Worm (Caenorhabditis elegans) whole organism, mixed stage, embryonic: ENCODE measurements around the gene math-49.
"Not testable (repeated sequence)": the region's sequence is repeated elsewhere in the genome, so short reads cannot be mapped to it uniquely, and the experiment has no call there.

ENCODE experiments used
- M03D4.4 ChIP-seq: sonication (generic microtip); optimal IDR thresholded peaks from 2 replicates; lab custom pipeline; 2017; ENCODE audit warnings: mild to moderate bottlenecking, missing genetic modification characterization, missing compliant biosample characterization
- bed-3 ChIP-seq: fragments of 200-800 bp; sonication (Bioruptor generic); optimal IDR thresholded peaks from 3 replicates; lab custom pipeline; 2018; ENCODE audit warnings: mild to moderate bottlenecking, missing genetic modification characterization, moderate library complexity, missing compliant biosample characterization
- blmp-1 ChIP-seq: fragments of 150-350 bp; optimal IDR thresholded peaks from 2 replicates; lab custom pipeline; 2014; ENCODE audit warnings: missing biosample characterization, missing genetic modification characterization
- ceh-39 ChIP-seq: fragments of 150-350 bp; optimal IDR thresholded peaks from 2 replicates; lab custom pipeline; 2014; ENCODE audit warnings: missing biosample characterization, missing genetic modification characterization
- ceh-43 ChIP-seq: fragments of 200-800 bp; sonication (Bioruptor generic); optimal IDR thresholded peaks from 2 replicates; lab custom pipeline; 2018; ENCODE audit warnings: mild to moderate bottlenecking, missing genetic modification characterization, moderate library complexity, missing compliant biosample characterization
- ceh-83 ChIP-seq: fragments of 200-800 bp; sonication (Bioruptor generic); optimal IDR thresholded peaks from 2 replicates; lab custom pipeline; 2018; ENCODE audit warnings: mild to moderate bottlenecking, missing genetic modification characterization, missing compliant biosample characterization
- ces-1 ChIP-seq: fragments of 150-350 bp; optimal IDR thresholded peaks from 2 replicates; lab custom pipeline; 2014; ENCODE audit warnings: missing biosample characterization, missing genetic modification reagents, missing genetic modification characterization
- cnd-1 ChIP-seq: fragments of 200-800 bp; sonication (Bioruptor generic); optimal IDR thresholded peaks from 2 replicates; lab custom pipeline; 2018; ENCODE audit warnings: mild to moderate bottlenecking, missing genetic modification characterization, missing compliant biosample characterization
- drap-1 ChIP-seq: fragments of 200-800 bp; sonication (Bioruptor generic); optimal IDR thresholded peaks from 3 replicates; lab custom pipeline; 2018; ENCODE audit warnings: mild to moderate bottlenecking, missing genetic modification characterization, missing compliant biosample characterization
- elt-1 ChIP-seq: sonication (generic microtip); optimal IDR thresholded peaks from 2 replicates; lab custom pipeline; 2017; ENCODE audit warnings: missing genetic modification characterization, mild to moderate bottlenecking, missing compliant biosample characterization, antibody characterized with exemption, moderate library complexity, borderline replicate concordance; ENCODE audit not compliant: insufficient read depth
- elt-3 ChIP-seq: fragments of 150-350 bp; optimal IDR thresholded peaks from 2 replicates; lab custom pipeline; 2014; ENCODE audit warnings: missing biosample characterization, missing genetic modification characterization
- ham-2 ChIP-seq: fragments of 200-800 bp; sonication (Bioruptor generic); optimal IDR thresholded peaks from 2 replicates; lab custom pipeline; 2018; ENCODE audit warnings: mild to moderate bottlenecking, missing genetic modification characterization, missing compliant biosample characterization
- hlh-1 ChIP-seq: fragments of 150-350 bp; optimal IDR thresholded peaks from 2 replicates; lab custom pipeline; 2014; ENCODE audit warnings: missing biosample characterization, missing genetic modification reagents, missing genetic modification characterization
- lin-13 ChIP-seq: fragments of 150-350 bp; optimal IDR thresholded peaks from 2 replicates; lab custom pipeline; 2014; ENCODE audit warnings: missing biosample characterization, missing genetic modification characterization
- lsy-2 ChIP-seq: fragments of 150-350 bp; optimal IDR thresholded peaks from 2 replicates; lab custom pipeline; 2014; ENCODE audit warnings: missing biosample characterization, missing genetic modification characterization
- mab-5 ChIP-seq: fragments of 150-350 bp; optimal IDR thresholded peaks from 2 replicates; lab custom pipeline; 2014; ENCODE audit warnings: missing biosample characterization, missing genetic modification characterization
- mep-1 ChIP-seq: fragments of 150-350 bp; optimal IDR thresholded peaks from 2 replicates; lab custom pipeline; 2017; ENCODE audit warnings: missing biosample characterization, missing genetic modification reagents, missing genetic modification characterization, inconsistent platforms
- nhr-2 ChIP-seq: fragments of 150-350 bp; optimal IDR thresholded peaks from 2 replicates; lab custom pipeline; 2014; ENCODE audit warnings: missing biosample characterization, missing genetic modification characterization
- nhr-237 ChIP-seq: fragments of 150-350 bp; optimal IDR thresholded peaks from 2 replicates; lab custom pipeline; 2014; ENCODE audit warnings: missing biosample characterization, missing genetic modification characterization
- nhr-28 ChIP-seq: fragments of 150-350 bp; optimal IDR thresholded peaks from 2 replicates; lab custom pipeline; 2014; ENCODE audit warnings: missing biosample characterization, missing genetic modification characterization
- nhr-76 ChIP-seq: sonication (generic microtip); optimal IDR thresholded peaks from 2 replicates; lab custom pipeline; 2017; ENCODE audit warnings: missing biosample characterization, missing genetic modification characterization
- pha-4 ChIP-seq: fragments of 150-350 bp; optimal IDR thresholded peaks from 2 replicates; lab custom pipeline; 2018; ENCODE audit warnings: missing biosample characterization, missing genetic modification reagents, missing genetic modification characterization
- sem-2 ChIP-seq: fragments of 200-800 bp; sonication (Bioruptor generic); optimal IDR thresholded peaks from 2 replicates; lab custom pipeline; 2018; ENCODE audit warnings: mild to moderate bottlenecking, missing genetic modification characterization, missing compliant biosample characterization
- tbx-8 ChIP-seq: fragments of 200-800 bp; sonication (Bioruptor generic); optimal IDR thresholded peaks from 2 replicates; lab custom pipeline; 2018; ENCODE audit warnings: mild to moderate bottlenecking, missing genetic modification characterization, moderate library complexity, missing compliant biosample characterization
- unc-120 ChIP-seq: sonication (generic microtip); optimal IDR thresholded peaks from 2 replicates; lab custom pipeline; 2017; ENCODE audit warnings: missing genetic modification characterization, missing compliant biosample characterization; ENCODE audit not compliant: poor library complexity, severe bottlenecking
- unc-39 ChIP-seq: fragments of 150-350 bp; optimal IDR thresholded peaks from 2 replicates; lab custom pipeline; 2014; ENCODE audit warnings: missing biosample characterization, missing genetic modification characterization
- unc-62 ChIP-seq: fragments of 150-350 bp; optimal IDR thresholded peaks from 2 replicates; lab custom pipeline; 2014; ENCODE audit warnings: missing biosample characterization, missing genetic modification reagents, missing genetic modification characterization
- zip-8 ChIP-seq: fragments of 150-350 bp; optimal IDR thresholded peaks from 2 replicates; lab custom pipeline; 2014; ENCODE audit warnings: missing biosample characterization, missing genetic modification characterization
- ztf-11 ChIP-seq: fragments of 150-350 bp; optimal IDR thresholded peaks from 2 replicates; lab custom pipeline; 2014; ENCODE audit warnings: missing biosample characterization, missing genetic modification characterization

The math-49 gene

ce11 chrII:1955568-1955967 lies at the start of gene math-49:
math-49 (minus strand) TSS chrII:1955668.
- TF ChIP-seq hlh-1; M03D4.4 (tag; lab: Kevin White, UChicago); unc-62: not testable (repeated sequence)

DNA sequence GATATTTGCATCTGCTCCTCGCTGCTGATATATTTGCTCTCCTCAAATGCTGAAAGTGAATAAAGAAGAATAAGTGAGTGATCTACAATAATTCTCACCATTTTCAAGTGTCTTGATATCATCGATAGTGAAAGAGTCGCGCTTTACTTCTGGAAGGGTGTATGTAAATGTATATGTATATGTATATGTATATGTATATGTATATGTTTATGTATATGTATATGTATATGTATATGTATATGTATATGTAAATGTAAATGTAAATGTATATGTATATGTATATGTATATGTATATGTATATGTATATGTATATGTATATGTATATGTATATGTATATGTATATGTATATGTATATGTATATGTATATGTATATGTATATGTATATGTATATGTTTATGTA lies 45.3 kb upstream of the math-49 start, which contains the start of gene ceh-84:
Gene ceh-84, minus strand, starts transcription at position 101 of the 400 bp plus-strand sequence.
- not testable (repeated sequence) for TF ChIP-seq ztf-11 (tag; lab: Kevin White, UChicago); ceh-43 (GFP tag; lab: Kevin White, UChicago); ces-1

- TF ChIP-seq blmp-1 (tag; lab: Kevin White, UChicago); nhr-76 (tag; lab: Kevin White, UChicago); nhr-237: not testable (repeated sequence)
- TF ChIP-seq, all 35 proteins: peak for 0; not testable (repeated sequence) for 35
Measured at ce11 chrII:1998561-1998960, 43.1 kb upstream of the math-49 start, which contains the start of gene math-19. math-19 (plus strand) TSS chrII:1998861.

ce11 chrII:1996237-1996636 lies 40.8 kb upstream of the math-49 start, which contains the start of gene math-20:
math-20 (plus strand) TSS chrII:1996537.
- TF ChIP-seq blmp-1 (tag; lab: Kevin White, UChicago) (no peak), ztf-11 (tag; lab: Kevin White, UChicago) (no peak), ham-2 (GFP tag; lab: Kevin White, UChicago) (no peak), drap-1 (GFP tag; lab: Kevin White, UChicago) (no peak), sem-2 (GFP tag; lab: Kevin White, UChicago) (no peak), elt-3 (tag; lab: Kevin White, UChicago) (no peak), ces-1 (no peak), ceh-39 (no peak), ceh-83 (GFP tag; lab: Kevin White, UChicago) (no peak), ceh-43 (GFP tag; lab: Kevin White, UChicago) (no peak), cnd-1 (tag; lab: Kevin White, UChicago) (no peak), mab-5 (tag; lab: Kevin White, UChicago) (no peak), lsy-2 (tag; lab: Kevin White, UChicago) (no peak), tbx-8 (GFP tag; lab: Kevin White, UChicago) (no peak), elt-1 (no peak)

DNA sequence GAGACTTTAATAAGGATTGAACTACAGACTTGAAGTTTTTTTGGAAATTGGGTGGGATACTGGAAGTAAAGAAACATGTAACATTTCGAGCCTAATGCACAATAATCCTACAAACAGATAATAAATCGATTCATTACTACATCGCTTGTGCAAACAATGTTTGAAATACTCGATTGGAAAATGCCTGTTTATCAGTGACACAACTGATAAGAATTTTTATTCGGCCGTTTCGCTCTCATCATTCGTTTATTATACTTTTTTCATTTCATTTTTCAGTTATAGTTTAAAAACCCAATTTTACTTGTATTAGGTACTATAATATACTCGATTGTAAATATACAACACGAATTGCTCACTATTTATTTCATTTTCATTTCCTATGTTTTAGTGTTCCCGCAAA lies 40.3 kb upstream of the math-49 start:
- TF ChIP-seq unc-39 (tag; lab: Kevin White, UChicago) (no peak), drap-1 (GFP tag; lab: Kevin White, UChicago) (no peak), pha-4 (tag; lab: Kevin White, UChicago) (no peak), lin-13 (tag; lab: Kevin White, UChicago) (no peak), unc-120 (no peak), elt-3 (tag; lab: Kevin White, UChicago) (no peak)

DNA sequence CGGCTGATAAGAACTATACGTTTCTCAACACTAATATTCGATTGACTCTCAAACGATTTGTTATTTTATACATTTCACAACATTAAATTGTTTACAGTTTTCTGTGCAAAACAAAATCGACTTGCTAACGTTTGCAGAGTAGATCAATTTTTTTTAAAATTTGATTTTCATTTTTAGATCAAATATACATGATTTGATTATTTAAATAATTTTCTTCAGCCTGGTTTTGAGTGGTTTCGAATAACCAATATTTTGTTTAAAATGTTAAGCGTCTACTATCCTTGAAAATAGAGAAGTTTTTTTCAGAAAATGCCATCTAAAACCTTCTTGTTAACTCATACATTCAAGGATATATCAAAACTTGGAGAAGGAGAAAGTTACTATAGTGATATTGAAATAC lies 38.3 kb upstream of the math-49 start, which contains the start of gene math-21:
Gene math-21, plus strand, starts transcription at position 301 of the 400 bp plus-strand sequence.
- TF ChIP-seq elt-1 (no peak), ces-1 (no peak)
- TF ChIP-seq, all 35 proteins: peak for 0

ce11 chrII:1989010-1989409 lies 33.5 kb upstream of the math-49 start, which contains the start of gene math-44:
math-44 (plus strand) TSS chrII:1989310.
- no peak for TF ChIP-seq zip-8
- TF ChIP-seq lin-13 (tag; lab: Kevin White, UChicago) = no peak

DNA sequence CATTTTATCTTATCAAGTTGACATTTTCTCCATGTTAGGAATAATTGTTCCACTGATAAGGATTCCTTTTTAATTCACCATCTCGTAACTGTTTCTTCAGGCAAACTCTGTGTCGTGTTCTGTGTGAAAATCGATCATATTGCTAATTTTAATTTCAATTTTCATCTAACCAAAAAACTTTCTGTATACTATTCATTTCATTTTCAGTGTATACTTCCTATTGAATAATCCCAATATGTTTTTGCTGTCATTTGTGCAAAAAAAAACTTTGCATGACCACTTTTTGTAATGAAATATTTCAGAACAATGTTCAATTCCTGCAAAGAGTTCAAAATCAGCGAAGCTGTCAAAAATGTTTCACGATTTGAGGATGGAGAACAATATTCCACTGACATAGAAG lies 31.5 kb upstream of the math-49 start, which contains the start of gene Y16E11A.4:
Gene Y16E11A.4, plus strand, starts transcription at position 301 of the 400 bp plus-strand sequence.
- TF ChIP-seq nhr-2 (tag; lab: Kevin White, UChicago) = no peak
- no peak for TF ChIP-seq nhr-28 (tag; lab: Kevin White, UChicago)
- no peak for TF ChIP-seq bed-3 (GFP tag; lab: Kevin White, UChicago)
- TF ChIP-seq M03D4.4 (tag; lab: Kevin White, UChicago) = no peak
- no peak for TF ChIP-seq pha-4 (tag; lab: Kevin White, UChicago)
- no peak for TF ChIP-seq unc-39 (tag; lab: Kevin White, UChicago)
- no peak for TF ChIP-seq mep-1 (tag; lab: Kevin White, UChicago)
- TF ChIP-seq, all 35 proteins: peak for 0
